Fruit fly (Drosophila melanogaster) whole organism, embryonic: ENCODE measurements around the gene yellow-e2.

Experiments used
- B-H1 ChIP-seq: fragments of 200-800 bp; sonication (Bioruptor generic); IDR thresholded peaks from 3 replicates; pipeline ENCODE4 v1.3.6; 2022; ENCODE audit warnings: missing biosample characterization, missing genetic modification characterization
- BtbVII ChIP-seq: fragments of 200-800 bp; sonication (Bioruptor generic); optimal IDR thresholded peaks from 3 replicates; lab custom pipeline; 2017; ENCODE audit warnings: missing biosample characterization, mild to moderate bottlenecking, missing genetic modification characterization
- CG10366 ChIP-seq: fragments of 200-800 bp; sonication (Bioruptor generic); IDR thresholded peaks from 2 replicates; pipeline ENCODE4 v1.3.6; 2022; ENCODE audit warnings: missing biosample characterization, missing genetic modification characterization
- CG10462 ChIP-seq: fragments of 200-800 bp; sonication (Bioruptor generic); optimal IDR thresholded peaks from 2 replicates; lab custom pipeline; 2016; ENCODE audit warnings: missing biosample characterization, missing genetic modification characterization
- CG12155 ChIP-seq: fragments of 200-800 bp; sonication (Bioruptor generic); optimal IDR thresholded peaks from 3 replicates; lab custom pipeline; 2016; ENCODE audit warnings: missing biosample characterization, missing genetic modification characterization
- CG12391 ChIP-seq: fragments of 200-800 bp; sonication (Bioruptor generic); optimal IDR thresholded peaks from 3 replicates; lab custom pipeline; 2018; ENCODE audit warnings: missing biosample characterization, mild to moderate bottlenecking, missing genetic modification characterization, moderate library complexity
- CG15514 ChIP-seq: fragments of 200-800 bp; sonication (Bioruptor generic); optimal IDR thresholded peaks from 3 replicates; lab custom pipeline; 2017; ENCODE audit warnings: missing biosample characterization, missing genetic modification characterization, mild to moderate bottlenecking, moderate library complexity, missing genetic modification reagents
- CG15696 ChIP-seq: fragments of 200-800 bp; sonication (Bioruptor generic); optimal IDR thresholded peaks from 2 replicates; lab custom pipeline; 2019; ENCODE audit warnings: missing biosample characterization, mild to moderate bottlenecking, missing genetic modification characterization, moderate library complexity
- CG17328 ChIP-seq: fragments of 200-800 bp; sonication (Bioruptor generic); IDR thresholded peaks from 2 replicates; pipeline ENCODE4 v1.3.6; 2022; ENCODE audit warnings: missing biosample characterization, missing genetic modification characterization
- CG17359 ChIP-seq: fragments of 200-800 bp; sonication (Bioruptor generic); optimal IDR thresholded peaks from 3 replicates; lab custom pipeline; 2018; ENCODE audit warnings: missing biosample characterization, mild to moderate bottlenecking, missing genetic modification characterization, moderate library complexity
- CG17568 ChIP-seq: fragments of 200-800 bp; sonication (Bioruptor generic); optimal IDR thresholded peaks from 2 replicates; lab custom pipeline; 2018; ENCODE audit warnings: missing biosample characterization, mild to moderate bottlenecking, missing genetic modification characterization, moderate library complexity
- CG17612 ChIP-seq: fragments of 200-800 bp; sonication (Bioruptor generic); IDR thresholded peaks from 2 replicates; pipeline ENCODE4 v1.3.6; 2022; ENCODE audit warnings: missing biosample characterization, missing genetic modification characterization
- CG2199 ChIP-seq: fragments of 200-800 bp; sonication (Bioruptor generic); IDR thresholded peaks from 3 replicates; pipeline ENCODE4 v1.3.6; 2022; ENCODE audit warnings: missing biosample characterization, missing genetic modification characterization
- CG30431 ChIP-seq: fragments of 200-800 bp; sonication (Bioruptor generic); optimal IDR thresholded peaks from 2 replicates; lab custom pipeline; 2017; ENCODE audit warnings: missing biosample characterization, missing genetic modification characterization
- CG31388 ChIP-seq: fragments of 200-800 bp; sonication (Bioruptor generic); optimal IDR thresholded peaks from 2 replicates; lab custom pipeline; 2016; ENCODE audit warnings: missing biosample characterization, missing genetic modification characterization
- CG34224 ChIP-seq: fragments of 200-800 bp; sonication (Bioruptor generic); IDR thresholded peaks from 3 replicates; pipeline ENCODE4 v1.3.6; 2022; ENCODE audit warnings: missing biosample characterization, missing genetic modification characterization; ENCODE audit not compliant: partially characterized antibody
- CG34422 ChIP-seq: fragments of 200-800 bp; sonication (Bioruptor generic); IDR thresholded peaks from 3 replicates; pipeline ENCODE4 v1.3.6; 2022; ENCODE audit warnings: missing biosample characterization, missing genetic modification characterization
- CG3726 ChIP-seq: fragments of 200-800 bp; sonication (Bioruptor generic); IDR thresholded peaks from 3 replicates; pipeline ENCODE4, ENCODE4 v1.3.6; 2022; ENCODE audit warnings: missing biosample characterization, missing genetic modification characterization
- CG4328 ChIP-seq: fragments of 200-800 bp; sonication (Bioruptor generic); optimal IDR thresholded peaks from 3 replicates; lab custom pipeline; 2017; ENCODE audit warnings: missing biosample characterization, missing genetic modification reagents, missing genetic modification characterization
- CG7372 ChIP-seq: fragments of 200-800 bp; sonication (Bioruptor generic); IDR thresholded peaks from 2 replicates; pipeline ENCODE4 v1.3.6; 2022; ENCODE audit warnings: missing biosample characterization, missing genetic modification characterization
- CG7987 ChIP-seq: fragments of 200-800 bp; sonication (Bioruptor generic); optimal IDR thresholded peaks from 2 replicates; lab custom pipeline; 2018; ENCODE audit warnings: missing biosample characterization, mild to moderate bottlenecking, missing genetic modification characterization, moderate library complexity
- CG8924 ChIP-seq: fragments of 200-800 bp; optimal IDR thresholded peaks from 3 replicates; lab custom pipeline; 2019; ENCODE audit warnings: missing biosample characterization, mild to moderate bottlenecking, missing genetic modification characterization, moderate library complexity
- CG9215 ChIP-seq: fragments of 200-800 bp; sonication (Bioruptor generic); IDR thresholded peaks from 2 replicates; pipeline ENCODE4 v1.3.6; 2022; ENCODE audit warnings: missing biosample characterization, missing genetic modification characterization
- Chrac-16 ChIP-seq: fragments of 200-800 bp; sonication (Bioruptor generic); optimal IDR thresholded peaks from 3 replicates; lab custom pipeline; 2016; ENCODE audit warnings: missing biosample characterization, missing genetic modification characterization
- D ChIP-seq, 2 experiments: fragments of 200-800 bp in 1 of 2; fragments of >200 bp in 1 of 2; sonication (Bioruptor generic) in 1 of 2; optimal IDR thresholded peaks; 2 replicates in 1 of 2; 3 replicates in 1 of 2; lab custom pipeline; 2017; ENCODE audit warnings: mild to moderate bottlenecking in 1 of 2, missing biosample characterization in 1 of 2, missing genetic modification characterization in 1 of 2, missing genetic modification reagents in 1 of 2
- Dfd ChIP-seq, 2 experiments: fragments of >200 bp; optimal IDR thresholded peaks; 2 replicates each; lab custom pipeline; 2017; ENCODE audit warnings: missing biosample characterization in 2 of 2, missing genetic modification characterization in 2 of 2
- Dref ChIP-seq: fragments of 200-800 bp; sonication (Bioruptor generic); IDR thresholded peaks from 2 replicates; pipeline ENCODE4 v1.3.6; 2022; ENCODE audit warnings: missing biosample characterization, missing genetic modification characterization
- E2f2 ChIP-seq: fragments of 200-800 bp; sonication (Bioruptor generic); IDR thresholded peaks from 2 replicates; pipeline ENCODE4 v1.3.6; 2022; ENCODE audit warnings: missing biosample characterization, missing genetic modification characterization
- ERR ChIP-seq: fragments of 200-800 bp; sonication (Bioruptor generic); optimal IDR thresholded peaks from 2 replicates; lab custom pipeline; 2016; ENCODE audit warnings: missing biosample characterization, missing genetic modification characterization
- HLH4C ChIP-seq: fragments of 200-800 bp; sonication (Bioruptor generic); IDR thresholded peaks from 3 replicates; pipeline ENCODE4 v1.3.6; 2022; ENCODE audit warnings: missing biosample characterization, missing genetic modification characterization; ENCODE audit not compliant: partially characterized antibody
- Hmx ChIP-seq: fragments of 200-800 bp; sonication (Bioruptor generic); optimal IDR thresholded peaks from 2 replicates; lab custom pipeline; 2016; ENCODE audit warnings: missing biosample characterization, missing genetic modification characterization
- NfI ChIP-seq: fragments of 200-800 bp; sonication (Bioruptor generic); optimal IDR thresholded peaks from 3 replicates; lab custom pipeline; 2018; ENCODE audit warnings: missing biosample characterization, mild to moderate bottlenecking, missing genetic modification characterization, moderate library complexity
- Oli ChIP-seq: fragments of 200-800 bp; sonication (Bioruptor generic); optimal IDR thresholded peaks from 2 replicates; lab custom pipeline; 2018; ENCODE audit warnings: missing biosample characterization, mild to moderate bottlenecking, missing genetic modification characterization, moderate library complexity
- Tbp ChIP-seq: fragments of >200 bp; optimal IDR thresholded peaks from 2 replicates; lab custom pipeline; 2018; ENCODE audit warnings: missing biosample characterization, missing genetic modification characterization
- Xbp1 ChIP-seq: fragments of 200-800 bp; sonication (Bioruptor generic); optimal IDR thresholded peaks from 3 replicates; lab custom pipeline; 2016; ENCODE audit warnings: missing biosample characterization, mild to moderate bottlenecking, missing genetic modification characterization
- bbx ChIP-seq: fragments of 200-800 bp; sonication (Bioruptor generic); IDR thresholded peaks from 2 replicates; pipeline ENCODE4 v1.3.6; 2022; ENCODE audit warnings: missing biosample characterization, missing genetic modification characterization; ENCODE audit not compliant: partially characterized antibody
- dan ChIP-seq: fragments of 200-800 bp; sonication (Bioruptor generic); IDR thresholded peaks from 2 replicates; pipeline ENCODE4 v1.3.6; 2022; ENCODE audit warnings: missing biosample characterization, missing genetic modification characterization
- dati ChIP-seq: fragments of 200-800 bp; sonication (Bioruptor generic); IDR thresholded peaks from 2 replicates; pipeline ENCODE4 v1.3.6; 2022; ENCODE audit warnings: missing biosample characterization, missing genetic modification characterization
- eyg ChIP-seq: fragments of 200-800 bp; sonication (Bioruptor generic); optimal IDR thresholded peaks from 3 replicates; lab custom pipeline; 2016; ENCODE audit warnings: missing biosample characterization, missing genetic modification characterization
- fru ChIP-seq: fragments of >200 bp; optimal IDR thresholded peaks from 2 replicates; lab custom pipeline; 2017
- ftz-f1 ChIP-seq: fragments of 200-800 bp; sonication (Bioruptor generic); optimal IDR thresholded peaks from 2 replicates; lab custom pipeline; 2016; ENCODE audit warnings: missing biosample characterization, missing genetic modification characterization
- fu2 ChIP-seq: fragments of 200-800 bp; sonication (Bioruptor generic); optimal IDR thresholded peaks from 2 replicates; lab custom pipeline; 2016; ENCODE audit warnings: missing biosample characterization, missing genetic modification characterization
- hbn ChIP-seq: fragments of 200-800 bp; sonication (Bioruptor generic); IDR thresholded peaks from 2 replicates; pipeline ENCODE4 v1.3.6; 2022; ENCODE audit warnings: missing biosample characterization, missing genetic modification characterization; ENCODE audit not compliant: partially characterized antibody
- lilli ChIP-seq: fragments of 200-800 bp; sonication (Bioruptor generic); optimal IDR thresholded peaks from 3 replicates; lab custom pipeline; 2016; ENCODE audit warnings: missing biosample characterization, missing genetic modification characterization
- sim ChIP-seq: fragments of 200-800 bp; sonication (Bioruptor generic); IDR thresholded peaks from 2 replicates; pipeline ENCODE4 v1.3.6; 2022; ENCODE audit warnings: missing biosample characterization, missing genetic modification characterization
- twi ChIP-seq: fragments of 200-800 bp; optimal IDR thresholded peaks from 2 replicates; lab custom pipeline; 2019; ENCODE audit warnings: missing biosample characterization, mild to moderate bottlenecking, missing genetic modification characterization, moderate library complexity
- unc-4 ChIP-seq: fragments of 200-800 bp; sonication (Bioruptor generic); IDR thresholded peaks from 2 replicates; pipeline ENCODE4 v1.3.6; 2022; ENCODE audit warnings: missing biosample characterization, missing genetic modification characterization; ENCODE audit not compliant: partially characterized antibody
- vvl ChIP-seq: fragments of 200-800 bp; sonication (Bioruptor generic); IDR thresholded peaks from 2 replicates; pipeline ENCODE4 v1.3.6; 2022; ENCODE audit warnings: missing biosample characterization, missing genetic modification characterization
- wdn ChIP-seq: fragments of 200-800 bp; sonication (Bioruptor generic); IDR thresholded peaks from 2 replicates; pipeline ENCODE4 v1.3.6; 2022; ENCODE audit warnings: missing biosample characterization, missing genetic modification characterization

The yellow-e2 gene

DNA sequence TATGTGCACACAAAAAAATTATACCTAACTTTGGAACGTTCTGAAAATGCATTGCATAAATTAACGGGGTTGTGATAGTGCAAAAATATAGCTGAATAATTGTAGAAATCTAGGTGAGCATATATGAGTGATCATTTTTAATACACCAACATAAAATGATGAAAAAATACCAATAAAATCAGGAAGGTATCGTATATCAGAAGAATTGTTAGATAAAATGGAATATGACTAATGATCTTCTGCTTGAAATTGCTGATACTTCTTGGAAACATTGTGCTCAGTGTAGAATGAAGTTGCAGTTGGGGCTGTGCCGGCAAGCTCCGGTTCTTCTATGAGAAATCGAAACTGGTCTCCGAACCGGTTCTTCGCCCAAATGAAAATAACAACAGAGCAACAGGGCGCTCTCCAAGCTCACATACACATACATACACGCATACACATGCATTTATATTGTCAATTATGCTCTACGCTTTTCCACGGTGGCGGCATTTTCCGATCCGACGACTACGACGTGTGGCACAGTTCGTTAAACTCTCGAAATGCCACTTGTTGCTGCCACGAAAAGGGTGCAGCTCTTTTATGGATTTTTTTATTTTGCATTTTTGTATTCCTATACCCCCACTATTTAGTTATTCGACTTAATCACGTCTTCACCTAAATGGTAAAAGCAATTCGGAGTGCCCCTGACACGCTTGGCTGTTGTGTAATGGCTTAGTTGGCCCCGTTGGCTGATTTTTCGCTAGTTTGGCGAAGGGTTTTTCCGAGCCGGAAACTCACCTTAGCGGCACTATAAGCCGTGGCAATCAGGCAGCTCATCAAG, 5.7 kb downstream of the yellow-e2 start:
- TF ChIP-seq fu2 (peak; percentile 85), fru (lab: Kevin White, UChicago) (no peak), HLH4C (GFP tag; lab: Robert Waterston, UW) (no peak), Chrac-16 (GFP tag; lab: Kevin White, UChicago) (peak; percentile 89), D (optimal IDR thresholded peaks at IDR 0.05; lab: Kevin White, UChicago) (no peak), D (GFP tag; optimal IDR thresholded peaks at IDR 0.05; lab: Kevin White, UChicago) (peak; percentile 80), CG9215 (GFP tag; lab: Robert Waterston, UW) (peak; percentile 79), dan (GFP tag; lab: Robert Waterston, UW) (peak; percentile 65; the same call in 1 of the 2 replicates), CG8924 (tag; lab: Kevin White, UChicago) (peak; percentile 92), NfI (peak; percentile 90), CG12155 (peak; percentile 85), ERR (GFP tag; lab: Kevin White, UChicago) (peak; percentile 52), CG2199 (GFP tag; lab: Robert Waterston, UW) (peak; percentile 85), CG10462 (GFP tag; lab: Kevin White, UChicago) (peak; percentile 86), Hmx (GFP tag; lab: Kevin White, UChicago) (peak; percentile 32), Dref (GFP tag; lab: Robert Waterston, UW) (no peak), dati (GFP tag; lab: Robert Waterston, UW) (0 out of 2 replicates have a peak, but pooled peaks have one; percentile 23), lilli (GFP tag; lab: Kevin White, UChicago) (peak; percentile 91), CG3726 (GFP tag; lab: Robert Waterston, UW) (peak; percentile 80; the same call in 2 of the 3 replicates), BtbVII (GFP tag; lab: Kevin White, UChicago) (peak; percentile 75), CG12391 (peak; percentile 95), CG34224 (no peak; the same call in 2 of the 3 replicates), CG4328 (GFP tag; lab: Kevin White, UChicago) (peak; percentile 73), Dfd (GFP tag; optimal IDR thresholded peaks at IDR 0.05; lab: Kevin White, UChicago) (no peak), CG15514 (GFP tag; lab: Kevin White, UChicago) (peak; percentile 80), CG17612 (GFP tag; lab: Robert Waterston, UW) (peak; percentile 54), E2f2 (peak; percentile 68), eyg (peak; percentile 76), CG7987 (GFP tag; lab: Kevin White, UChicago) (peak; percentile 63), Oli (tag; lab: Kevin White, UChicago) (peak; percentile 96), CG7372 (peak; percentile 79), wdn (GFP tag; lab: Robert Waterston, UW) (peak; percentile 53; the same call in 1 of the 2 replicates), CG30431 (GFP tag; lab: Kevin White, UChicago) (peak; percentile 84), unc-4 (no peak), CG17568 (GFP tag; lab: Kevin White, UChicago) (peak; percentile 85), twi (tag; lab: Kevin White, UChicago) (peak; percentile 80), sim (peak; percentile 79), CG34422 (GFP tag; lab: Robert Waterston, UW) (peak; percentile 85), CG17359 (tag; lab: Kevin White, UChicago) (peak; percentile 82), CG31388 (GFP tag; lab: Kevin White, UChicago) (peak; percentile 61), vvl (peak; percentile 89), ftz-f1 (GFP tag; lab: Kevin White, UChicago) (no peak), Xbp1 (peak; percentile 90), Tbp (GFP tag; lab: Kevin White, UChicago) (no peak), bbx (no peak), CG15696 (tag; lab: Kevin White, UChicago) (peak; percentile 88), CG10366 (GFP tag; lab: Robert Waterston, UW) (peak; percentile 78), hbn (GFP tag; lab: Robert Waterston, UW) (no peak), B-H1 (GFP tag; lab: Robert Waterston, UW) (peak; percentile 73), CG17328 (GFP tag; lab: Robert Waterston, UW) (peak; percentile 71)
